Fruit fly (Drosophila melanogaster) whole organism, embryonic: ENCODE data around the gene Rab9D.

Source experiments
- Ada2b ChIP-seq: fragments of 200-800 bp; sonication (Bioruptor generic); IDR thresholded peaks from 2 replicates; pipeline ENCODE4 v1.3.6; 2022; ENCODE audit warnings: missing biosample characterization, missing genetic modification characterization
- Atf6 ChIP-seq: fragments of 200-800 bp; sonication (Bioruptor generic); IDR thresholded peaks from 2 replicates; pipeline ENCODE4 v1.3.6; 2022; ENCODE audit warnings: missing biosample characterization, missing genetic modification characterization
- CG10431 ChIP-seq: fragments of 200-800 bp; sonication (Bioruptor generic); optimal IDR thresholded peaks from 3 replicates; lab custom pipeline; 2018; ENCODE audit warnings: missing biosample characterization, mild to moderate bottlenecking, missing genetic modification characterization
- CG11247 ChIP-seq: fragments of 200-800 bp; sonication (Bioruptor generic); IDR thresholded peaks from 2 replicates; pipeline ENCODE4 v1.3.6; 2022; ENCODE audit warnings: missing biosample characterization, missing genetic modification characterization
- CG11456 ChIP-seq: fragments of 200-800 bp; sonication (Bioruptor generic); IDR thresholded peaks from 3 replicates; pipeline ENCODE4 v1.3.6; 2022; ENCODE audit warnings: missing biosample characterization, missing genetic modification characterization
- CG11723 ChIP-seq: fragments of 200-800 bp; sonication (Bioruptor generic); optimal IDR thresholded peaks from 2 replicates; lab custom pipeline; 2017; ENCODE audit warnings: missing biosample characterization, mild to moderate bottlenecking, missing genetic modification characterization
- CG1233 ChIP-seq: fragments of 200-800 bp; sonication (Bioruptor generic); optimal IDR thresholded peaks from 4 replicates; lab custom pipeline; 2018; ENCODE audit warnings: missing biosample characterization, mild to moderate bottlenecking, missing genetic modification characterization
- CG17359 ChIP-seq: fragments of 200-800 bp; sonication (Bioruptor generic); optimal IDR thresholded peaks from 3 replicates; lab custom pipeline; 2018; ENCODE audit warnings: missing biosample characterization, mild to moderate bottlenecking, missing genetic modification characterization, moderate library complexity
- CG17829 ChIP-seq: fragments of 200-800 bp; optimal IDR thresholded peaks from 2 replicates; lab custom pipeline; 2019; ENCODE audit warnings: missing biosample characterization, mild to moderate bottlenecking, missing genetic modification characterization, moderate library complexity
- CG32772 ChIP-seq: fragments of 200-800 bp; sonication (Bioruptor generic); IDR thresholded peaks from 2 replicates; pipeline ENCODE4 v1.3.6; 2022; ENCODE audit warnings: missing biosample characterization, missing genetic modification characterization
- CG3281 ChIP-seq: fragments of 200-800 bp; sonication (Bioruptor generic); optimal IDR thresholded peaks from 3 replicates; lab custom pipeline; 2017; ENCODE audit warnings: missing biosample characterization, mild to moderate bottlenecking, missing genetic modification characterization
- CG9876 ChIP-seq: fragments of 200-800 bp; sonication (Bioruptor generic); optimal IDR thresholded peaks from 2 replicates; lab custom pipeline; 2016; ENCODE audit warnings: missing biosample characterization, missing genetic modification characterization
- CG9932 ChIP-seq: fragments of 200-800 bp; sonication (Bioruptor generic); IDR thresholded peaks from 2 replicates; pipeline ENCODE4 v1.3.6; 2022; ENCODE audit warnings: missing biosample characterization, missing genetic modification characterization
- CrebB ChIP-seq: fragments of 200-800 bp; sonication (Bioruptor generic); optimal IDR thresholded peaks from 3 replicates; lab custom pipeline; 2018; ENCODE audit warnings: missing biosample characterization, mild to moderate bottlenecking, missing genetic modification characterization
- Fer1 ChIP-seq: fragments of 200-800 bp; sonication (Bioruptor generic); optimal IDR thresholded peaks from 2 replicates; lab custom pipeline; 2017; ENCODE audit warnings: missing biosample characterization, mild to moderate bottlenecking, missing genetic modification characterization
- GATAe ChIP-seq: fragments of 200-800 bp; sonication (Bioruptor generic); conservative IDR thresholded peaks from 2 replicates; pipeline ENCODE4 v1.3.6; 2022; ENCODE audit warnings: missing biosample characterization, missing genetic modification characterization
- Gsc ChIP-seq: fragments of 200-800 bp; sonication (Bioruptor generic); IDR thresholded peaks from 2 replicates; pipeline ENCODE4 v1.3.6; 2022; ENCODE audit warnings: missing biosample characterization, missing genetic modification characterization
- H2.0 ChIP-seq: fragments of 200-800 bp; sonication (Bioruptor generic); IDR thresholded peaks from 2 replicates; pipeline ENCODE4 v1.3.6; 2022; ENCODE audit warnings: missing biosample characterization, missing genetic modification characterization
- HmgZ ChIP-seq: fragments of 200-800 bp; sonication (Bioruptor generic); optimal IDR thresholded peaks from 2 replicates; lab custom pipeline; 2018; ENCODE audit warnings: missing biosample characterization, mild to moderate bottlenecking, missing genetic modification characterization
- Hmx ChIP-seq: fragments of 200-800 bp; sonication (Bioruptor generic); optimal IDR thresholded peaks from 2 replicates; lab custom pipeline; 2016; ENCODE audit warnings: missing biosample characterization, missing genetic modification characterization
- Hr51 ChIP-seq, 2 experiments: fragments of 200-800 bp; sonication (Bioruptor generic); optimal IDR thresholded peaks; 2 replicates in 1 of 2; 3 replicates in 1 of 2; lab custom pipeline; 2016 to 2018; ENCODE audit warnings: missing biosample characterization in 2 of 2, missing genetic modification characterization in 2 of 2, mild to moderate bottlenecking in 1 of 2, moderate library complexity in 1 of 2
- Hr78 ChIP-seq, 2 experiments: fragments of 200-800 bp in 1 of 2; fragments of >200 bp in 1 of 2; sonication (Bioruptor generic) in 1 of 2; optimal IDR thresholded peaks; 2 replicates each; lab custom pipeline; 2017 to 2019; ENCODE audit warnings: missing biosample characterization in 2 of 2, missing genetic modification characterization in 2 of 2, mild to moderate bottlenecking in 1 of 2, moderate library complexity in 1 of 2
- Lhr ChIP-seq: fragments of 200-800 bp; sonication (Bioruptor generic); optimal IDR thresholded peaks from 3 replicates; lab custom pipeline; 2017; ENCODE audit warnings: mild to moderate bottlenecking, missing biosample characterization, missing genetic modification reagents, missing genetic modification characterization
- MBD-R2 ChIP-seq: fragments of 200-800 bp; sonication (Bioruptor generic); IDR thresholded peaks from 2 replicates; pipeline ENCODE4 v1.3.6; 2022; ENCODE audit warnings: missing biosample characterization, missing genetic modification characterization
- Med ChIP-seq: fragments of 200-800 bp; sonication (Bioruptor generic); peaks from one replicate; lab custom pipeline; 2016; ENCODE audit warnings: missing biosample characterization, missing genetic modification characterization, mild to moderate bottlenecking, inconsistent platforms, moderate library complexity
- Oli ChIP-seq: fragments of 200-800 bp; sonication (Bioruptor generic); optimal IDR thresholded peaks from 2 replicates; lab custom pipeline; 2018; ENCODE audit warnings: missing biosample characterization, mild to moderate bottlenecking, missing genetic modification characterization, moderate library complexity
- Opbp ChIP-seq: fragments of 200-800 bp; sonication (Bioruptor generic); IDR thresholded peaks from 3 replicates; pipeline ENCODE4 v1.3.6; 2022; ENCODE audit warnings: missing biosample characterization, missing genetic modification characterization; ENCODE audit not compliant: partially characterized antibody
- Ptx1 ChIP-seq: fragments of 200-800 bp; sonication (Bioruptor generic); IDR thresholded peaks from 2 replicates; pipeline ENCODE4 v1.3.6; 2022; ENCODE audit warnings: missing biosample characterization, missing genetic modification characterization
- Sry-β ChIP-seq: fragments of 200-800 bp; sonication (Bioruptor generic); optimal IDR thresholded peaks from 2 replicates; lab custom pipeline; 2018; ENCODE audit warnings: missing biosample characterization, mild to moderate bottlenecking, missing genetic modification characterization, moderate library complexity
- TFAM ChIP-seq: fragments of 200-800 bp; sonication (Bioruptor generic); optimal IDR thresholded peaks from 2 replicates; lab custom pipeline; 2017; ENCODE audit warnings: missing biosample characterization, missing genetic modification characterization, inconsistent platforms
- Xrp1 ChIP-seq: fragments of 200-800 bp; sonication (Bioruptor generic); IDR thresholded peaks from 2 replicates; pipeline ENCODE4 v1.3.6; 2022; ENCODE audit warnings: missing biosample characterization, missing genetic modification characterization
- chif ChIP-seq, 2 experiments: fragments of 200-800 bp; sonication (Bioruptor generic); optimal IDR thresholded peaks; 3 replicates each; lab custom pipeline; 2016; ENCODE audit warnings: missing biosample characterization in 2 of 2, missing genetic modification characterization in 2 of 2
- corto ChIP-seq: fragments of 200-800 bp; sonication (Bioruptor generic); optimal IDR thresholded peaks from 2 replicates; lab custom pipeline; 2016; ENCODE audit warnings: missing biosample characterization, mild to moderate bottlenecking, missing genetic modification characterization, moderate library complexity
- dimm ChIP-seq: fragments of 200-800 bp; sonication (Bioruptor generic); IDR thresholded peaks from 2 replicates; pipeline ENCODE4 v1.3.6; 2022; ENCODE audit warnings: missing biosample characterization, missing genetic modification characterization
- disco-r ChIP-seq: fragments of 200-800 bp; sonication (Bioruptor generic); optimal IDR thresholded peaks from 2 replicates; lab custom pipeline; 2016; ENCODE audit warnings: missing biosample characterization, missing genetic modification characterization
- dmrt99B ChIP-seq: fragments of 200-800 bp; sonication (Bioruptor generic); optimal IDR thresholded peaks from 2 replicates; lab custom pipeline; 2018; ENCODE audit warnings: missing biosample characterization, mild to moderate bottlenecking, missing genetic modification characterization, moderate library complexity
- ham ChIP-seq: fragments of 200-800 bp; sonication (Bioruptor generic); IDR thresholded peaks from 2 replicates; pipeline ENCODE4 v1.3.6; 2022; ENCODE audit warnings: missing biosample characterization, missing genetic modification characterization
- hb ChIP-seq: fragments of 200-800 bp; sonication (Bioruptor generic); IDR thresholded peaks from 3 replicates; pipeline ENCODE4 v1.3.6; 2022; ENCODE audit warnings: missing biosample characterization, missing genetic modification characterization; ENCODE audit not compliant: partially characterized antibody
- hth ChIP-seq: fragments of >200 bp; optimal IDR thresholded peaks from 2 replicates; lab custom pipeline; 2017; ENCODE audit warnings: inconsistent platforms
- kay ChIP-seq: fragments of 200-800 bp; sonication (Bioruptor generic); optimal IDR thresholded peaks from 2 replicates; lab custom pipeline; 2016; ENCODE audit warnings: missing biosample characterization, missing genetic modification characterization
- lov ChIP-seq, 2 experiments: fragments of 200-800 bp in 1 of 2; fragments of >200 bp in 1 of 2; sonication (Bioruptor generic) in 1 of 2; IDR thresholded peaks in 1 of 2; optimal IDR thresholded peaks in 1 of 2; 2 replicates in 1 of 2; 3 replicates in 1 of 2; pipeline versions ENCODE4 v1.3.6 to Lab custom; 2017 to 2022; ENCODE audit warnings: missing biosample characterization in 1 of 2, missing genetic modification characterization in 1 of 2
- pb ChIP-seq: fragments of 200-800 bp; sonication (Bioruptor generic); optimal IDR thresholded peaks from 3 replicates; lab custom pipeline; 2016; ENCODE audit warnings: missing biosample characterization, missing genetic modification characterization
- psq ChIP-seq: fragments of 200-800 bp; sonication (Bioruptor generic); optimal IDR thresholded peaks from 2 replicates; lab custom pipeline; 2017; ENCODE audit warnings: missing biosample characterization, missing genetic modification characterization
- rib ChIP-seq: fragments of 200-800 bp; sonication (Bioruptor generic); IDR thresholded peaks from 2 replicates; pipeline ENCODE4 v1.3.6; 2022; ENCODE audit warnings: missing biosample characterization, missing genetic modification characterization
- sc ChIP-seq, 3 experiments: fragments of >200 bp in 2 of 3; fragments of 200-800 bp in 1 of 3; sonication (Bioruptor generic) in 1 of 3; optimal IDR thresholded peaks; 2 replicates in 2 of 3; 3 replicates in 1 of 3; lab custom pipeline; 2017; ENCODE audit warnings: mild to moderate bottlenecking in 1 of 3, missing biosample characterization in 1 of 3, missing genetic modification characterization in 1 of 3, missing genetic modification reagents in 1 of 3
- shn ChIP-seq: fragments of 200-800 bp; sonication (Bioruptor generic); optimal IDR thresholded peaks from 3 replicates; lab custom pipeline; 2016; ENCODE audit warnings: missing biosample characterization, missing genetic modification characterization
- sima ChIP-seq: fragments of 200-800 bp; sonication (Bioruptor generic); optimal IDR thresholded peaks from 2 replicates; lab custom pipeline; 2016; ENCODE audit warnings: missing biosample characterization, missing genetic modification characterization
- sr ChIP-seq: fragments of 200-800 bp; sonication (Bioruptor generic); IDR thresholded peaks from 3 replicates; pipeline ENCODE4 v1.3.6; 2022; ENCODE audit warnings: missing biosample characterization, missing genetic modification characterization
- ssp ChIP-seq: fragments of 200-800 bp; sonication (Bioruptor generic); IDR thresholded peaks from 2 replicates; pipeline ENCODE4 v1.3.6; 2022; ENCODE audit warnings: missing biosample characterization, missing genetic modification characterization
- wek ChIP-seq: fragments of 200-800 bp; sonication (Bioruptor generic); optimal IDR thresholded peaks from 3 replicates; lab custom pipeline; 2018; ENCODE audit warnings: missing biosample characterization, mild to moderate bottlenecking, missing genetic modification characterization, moderate library complexity
- wor ChIP-seq: fragments of 200-800 bp; sonication (Bioruptor generic); IDR thresholded peaks from 2 replicates; pipeline ENCODE4 v1.3.6; 2022; ENCODE audit warnings: missing biosample characterization, missing genetic modification characterization

The Rab9D gene

DNA sequence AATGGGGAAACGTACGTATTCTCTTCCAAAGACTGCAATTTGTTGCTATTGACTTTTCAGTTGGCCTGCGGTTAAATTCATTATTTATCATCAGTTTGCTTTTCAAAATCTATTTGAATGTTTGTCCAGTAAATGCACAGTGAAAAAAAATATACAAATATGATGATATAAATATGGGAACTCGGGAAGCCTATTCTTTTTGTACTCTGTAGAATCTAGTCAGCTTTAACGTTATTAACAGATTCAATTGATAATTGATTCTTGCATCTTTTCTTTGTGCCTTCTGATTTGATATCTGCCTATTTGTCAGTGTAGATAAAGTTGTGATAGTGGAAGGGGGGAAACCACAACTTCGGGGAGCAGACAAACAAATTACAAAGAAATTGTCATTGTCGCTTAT, 45.6 kb upstream of the Rab9D start (continued):
- TF ChIP-seq H2.0 (GFP tag; lab: Robert Waterston, UW) (peak; percentile 51; the same call in 1 of the 2 replicates), sima (no peak), Xrp1 (GFP tag; lab: Robert Waterston, UW) (peak; percentile 78), chif (GFP tag; optimal IDR thresholded peaks at IDR 0.05; lab: Kevin White, UChicago) (peak; percentile 62 to 70), hb (no peak), Sry-β (GFP tag; lab: Kevin White, UChicago) (no peak), ssp (GFP tag; lab: Robert Waterston, UW) (no peak), dimm (GFP tag; lab: Robert Waterston, UW) (no peak), wek (GFP tag; lab: Kevin White, UChicago) (no peak), CG17829 (peak; percentile 72), Fer1 (GFP tag; lab: Kevin White, UChicago) (peak; percentile 1), CG9876 (no peak), MBD-R2 (GFP tag; lab: Robert Waterston, UW) (no peak), lov (optimal IDR thresholded peaks at IDR 0.05; lab: Kevin White, UChicago) (no peak), lov (GFP tag; IDR thresholded peaks at IDR 0.05; lab: Robert Waterston, UW) (no peak), wor (GFP tag; lab: Robert Waterston, UW) (peak; percentile 48), shn (GFP tag; lab: Kevin White, UChicago) (no peak), CG32772 (peak; percentile 71), TFAM (GFP tag; lab: Kevin White, UChicago) (no peak), hth (lab: Kevin White, UChicago) (no peak), corto (GFP tag; lab: Kevin White, UChicago) (no peak), rib (GFP tag; lab: Robert Waterston, UW) (no peak), CG9932 (GFP tag; lab: Robert Waterston, UW) (no peak), CG11247 (no peak), psq (GFP tag; lab: Kevin White, UChicago) (no peak), HmgZ (no peak), ham (no peak), CG10431 (no peak), GATAe (peak; percentile 62; the same call in 1 of the 2 replicates), Ada2b (GFP tag; lab: Robert Waterston, UW) (peak; percentile 56; the same call in 1 of the 2 replicates), Oli (tag; lab: Kevin White, UChicago) (peak; percentile 71), Opbp (GFP tag; lab: Robert Waterston, UW) (no peak), dmrt99B (tag; lab: Kevin White, UChicago) (peak; percentile 79), CG11456 (GFP tag; lab: Robert Waterston, UW) (no peak), CrebB (no peak), sc (optimal IDR thresholded peaks at IDR 0.05; lab: Kevin White, UChicago) (no peak), sc (GFP tag; optimal IDR thresholded peaks at IDR 0.05; lab: Kevin White, UChicago) (peak; percentile 61), sr (GFP tag; lab: Robert Waterston, UW) (no peak), Hr78 (GFP tag; optimal IDR thresholded peaks at IDR 0.05; lab: Kevin White, UChicago) (peak in 1 of 2 experiments; percentile 45), Ptx1 (GFP tag; lab: Robert Waterston, UW) (peak; percentile 72), Gsc (GFP tag; lab: Robert Waterston, UW) (no peak), Med (peak; percentile 86), Atf6 (GFP tag; lab: Robert Waterston, UW) (no peak), pb (GFP tag; lab: Kevin White, UChicago) (no peak), Hmx (GFP tag; lab: Kevin White, UChicago) (peak; percentile 11), disco-r (GFP tag; lab: Kevin White, UChicago) (peak; percentile 23), CG17359 (tag; lab: Kevin White, UChicago) (peak; percentile 75), CG3281 (GFP tag; lab: Kevin White, UChicago) (peak; percentile 23), Lhr (GFP tag; lab: Kevin White, UChicago) (peak; percentile 9), CG11723 (peak; percentile 24), Hr51 (GFP tag; optimal IDR thresholded peaks at IDR 0.05; lab: Kevin White, UChicago) (peak in 1 of 2 experiments; percentile 74), kay (GFP tag; lab: Kevin White, UChicago) (no peak), CG1233 (GFP tag; lab: Kevin White, UChicago) (peak; percentile 67)
